Comparison of ENCODE assay signal across 1 fruit fly cellular context in the genomic region with DNA sequence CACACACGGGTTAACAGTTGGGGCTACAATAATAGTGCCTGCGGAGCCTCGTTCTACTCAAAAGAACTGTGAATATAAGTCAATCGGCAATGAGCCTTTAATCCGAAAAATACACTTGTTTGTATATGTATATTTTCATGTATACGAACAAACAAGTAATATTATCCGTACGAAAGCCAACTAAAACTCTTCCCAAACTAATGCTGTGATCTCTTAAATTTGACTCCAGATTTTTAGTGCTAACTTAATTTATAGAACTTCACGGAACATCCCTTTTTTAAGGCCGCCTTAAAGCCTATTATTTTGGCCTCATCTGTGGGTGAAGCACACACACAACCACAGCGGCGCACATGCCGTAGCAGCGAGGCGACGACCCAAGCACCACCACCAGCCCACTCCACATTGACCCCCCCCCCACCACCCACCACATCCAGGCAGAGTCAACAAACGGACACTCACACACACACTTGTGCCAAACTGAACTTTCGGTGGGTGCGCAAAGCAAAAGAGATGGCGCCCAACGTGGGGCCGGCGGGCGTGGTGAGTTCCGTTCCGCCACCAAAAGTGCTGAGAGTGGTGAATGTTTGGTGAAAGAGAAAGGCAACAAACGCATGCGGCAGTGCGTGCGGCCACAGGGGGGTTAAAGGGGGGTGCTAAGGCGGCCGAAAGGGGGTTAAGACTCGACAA.
A peak's percentile ranks its signal among the peaks of the same experiment; 100 is the strongest.
TF ChIP-seq lines count a peak whose summit lies in the region.

No protein-coding gene starts in this region.

TF ChIP-seq in whole organism, embryonic, 481 proteins besides CTCF, POLR2A, EP300 and RAD21 (continued from another document and continues in another):
- TF ChIP-seq hkb (optimal IDR thresholded peaks at IDR 0.05; lab: Kevin White, UChicago) = no peak
- TF ChIP-seq hkb (GFP tag; IDR thresholded peaks at IDR 0.05; lab: Robert Waterston, UW) = peak; percentile 82
- TF ChIP-seq Sin3A (optimal IDR thresholded peaks at IDR 0.05; lab: Kevin White, UChicago) = no peak
- TF ChIP-seq danr (GFP tag; IDR thresholded peaks at IDR 0.05; lab: Robert Waterston, UW) = peak; percentile 63
- TF ChIP-seq Usf (GFP tag; optimal IDR thresholded peaks at IDR 0.05; lab: Kevin White, UChicago) = peak; percentile 44
- TF ChIP-seq NfI (GFP tag; optimal IDR thresholded peaks at IDR 0.05; lab: Kevin White, UChicago) = peak; percentile 82
- peak; percentile 44 for TF ChIP-seq NC2α (GFP tag; optimal IDR thresholded peaks at IDR 0.05; lab: Kevin White, UChicago)
- peak; percentile 13 for TF ChIP-seq CG14965 (GFP tag; optimal IDR thresholded peaks at IDR 0.05; lab: Kevin White, UChicago; ENCODE audit: borderline replicate concordance)
- peak; percentile 43 for TF ChIP-seq CG12155 (GFP tag; optimal IDR thresholded peaks at IDR 0.05; lab: Kevin White, UChicago)
- TF ChIP-seq C15 (GFP tag; IDR thresholded peaks at IDR 0.05; lab: Robert Waterston, UW) = no peak
- TF ChIP-seq CG7357 (GFP tag; IDR thresholded peaks at IDR 0.05; lab: Robert Waterston, UW) = peak; percentile 62; the same call in 2 of the 3 replicates
- TF ChIP-seq CG7928 (GFP tag; optimal IDR thresholded peaks at IDR 0.05; lab: Kevin White, UChicago) = peak; percentile 7
- peak; percentile 67; the same call in 1 of the 2 replicates for TF ChIP-seq CG32532 (GFP tag; IDR thresholded peaks at IDR 0.05; lab: Robert Waterston, UW)
- TF ChIP-seq Ptx1 (GFP tag; IDR thresholded peaks at IDR 0.05; lab: Robert Waterston, UW) = peak; percentile 80
- peak; percentile 76 for TF ChIP-seq unpg (GFP tag; optimal IDR thresholded peaks at IDR 0.05; lab: Kevin White, UChicago)
- TF ChIP-seq sna (GFP tag; IDR thresholded peaks at IDR 0.05; lab: Robert Waterston, UW; ENCODE audit: partially characterized antibody) = 0 out of 2 replicates have a peak, but pooled peaks have one; percentile 33
- TF ChIP-seq MESR4 (GFP tag; optimal IDR thresholded peaks at IDR 0.05; lab: Kevin White, UChicago) = no peak
- peak; percentile 58; the same call in 1 of the 2 replicates for TF ChIP-seq Atf6 (GFP tag; IDR thresholded peaks at IDR 0.05; lab: Robert Waterston, UW)
- TF ChIP-seq luna (GFP tag; optimal IDR thresholded peaks at IDR 0.05; lab: Kevin White, UChicago) = no peak
- TF ChIP-seq CG2712 (tag; optimal IDR thresholded peaks at IDR 0.05; lab: Kevin White, UChicago) = peak; percentile 89
- TF ChIP-seq sim (GFP tag; IDR thresholded peaks at IDR 0.05; lab: Robert Waterston, UW) = peak; percentile 13; the same call in 1 of the 2 replicates
- peak; percentile 57 for TF ChIP-seq NC2β (GFP tag; optimal IDR thresholded peaks at IDR 0.05; lab: Kevin White, UChicago)
- peak in 1 of 2 experiments; percentile 84 for TF ChIP-seq Eip74EF (GFP tag; optimal IDR thresholded peaks at IDR 0.05; lab: Kevin White, UChicago)
- TF ChIP-seq croc (GFP tag; conservative IDR thresholded peaks at IDR 0.05; lab: Robert Waterston, UW) = peak; percentile 53; the same call in 1 of the 3 replicates
- no peak for TF ChIP-seq Lpt (GFP tag; optimal IDR thresholded peaks at IDR 0.05; lab: Kevin White, UChicago)
- peak; percentile 49 for TF ChIP-seq HmgZ (tag; optimal IDR thresholded peaks at IDR 0.05; lab: Kevin White, UChicago)
- TF ChIP-seq CG6765 (GFP tag; optimal IDR thresholded peaks at IDR 0.05; lab: Kevin White, UChicago) = no peak
- TF ChIP-seq CG31441 (GFP tag; IDR thresholded peaks at IDR 0.05; lab: Robert Waterston, UW) = peak; percentile 87
- no peak for TF ChIP-seq Tbp (GFP tag; optimal IDR thresholded peaks at IDR 0.05; lab: Kevin White, UChicago)
- TF ChIP-seq z (GFP tag; IDR thresholded peaks at IDR 0.05; lab: Robert Waterston, UW) = no peak
- peak; percentile 40 for TF ChIP-seq CG3838 (GFP tag; optimal IDR thresholded peaks at IDR 0.05; lab: Kevin White, UChicago)
- TF ChIP-seq eve (GFP tag; optimal IDR thresholded peaks at IDR 0.05; lab: Kevin White, UChicago) = peak in 1 of 2 experiments; percentile 95
- TF ChIP-seq ab (GFP tag; optimal IDR thresholded peaks at IDR 0.05; lab: Kevin White, UChicago) = peak; percentile 42
- no peak for TF ChIP-seq p53 (GFP tag; optimal IDR thresholded peaks at IDR 0.05; lab: Kevin White, UChicago)
- peak; percentile 98 for TF ChIP-seq CG17361 (GFP tag; IDR thresholded peaks at IDR 0.05; lab: Robert Waterston, UW)
- no peak for TF ChIP-seq Dfd (GFP tag; optimal IDR thresholded peaks at IDR 0.05; lab: Kevin White, UChicago)
- TF ChIP-seq stwl (tag; optimal IDR thresholded peaks at IDR 0.05; lab: Kevin White, UChicago) = no peak
- TF ChIP-seq CG12104 (GFP tag; optimal IDR thresholded peaks at IDR 0.05; lab: Kevin White, UChicago) = peak; percentile 77
- TF ChIP-seq fd64A (GFP tag; optimal IDR thresholded peaks at IDR 0.05; lab: Kevin White, UChicago) = peak; percentile 79
- no peak for TF ChIP-seq CG10959 (GFP tag; IDR thresholded peaks at IDR 0.05; lab: Robert Waterston, UW)
- TF ChIP-seq CG15011 (GFP tag; optimal IDR thresholded peaks at IDR 0.05; lab: Kevin White, UChicago) = peak; percentile 86
- TF ChIP-seq Hmx (GFP tag; optimal IDR thresholded peaks at IDR 0.05; lab: Kevin White, UChicago) = no peak
- TF ChIP-seq Hey (tag; optimal IDR thresholded peaks at IDR 0.05; lab: Kevin White, UChicago) = no peak
- TF ChIP-seq CG32767 (GFP tag; IDR thresholded peaks at IDR 0.05; lab: Robert Waterston, UW) = peak; percentile 83
- peak; percentile 70 for TF ChIP-seq kni (GFP tag; optimal IDR thresholded peaks at IDR 0.05; lab: Kevin White, UChicago)
- peak; percentile 87 for TF ChIP-seq Hand (GFP tag; optimal IDR thresholded peaks at IDR 0.05; lab: Kevin White, UChicago)
- peak; percentile 35 for TF ChIP-seq Sry-β (GFP tag; optimal IDR thresholded peaks at IDR 0.05; lab: Kevin White, UChicago)
- peak; percentile 62 for TF ChIP-seq CG10366 (GFP tag; IDR thresholded peaks at IDR 0.05; lab: Robert Waterston, UW)
- TF ChIP-seq zfh2 (GFP tag; optimal IDR thresholded peaks at IDR 0.05; lab: Kevin White, UChicago) = peak; percentile 34
- peak; percentile 82 for TF ChIP-seq CG17568 (GFP tag; optimal IDR thresholded peaks at IDR 0.05; lab: Kevin White, UChicago)
- TF ChIP-seq esg (GFP tag; conservative IDR thresholded peaks at IDR 0.05; lab: Robert Waterston, UW) = peak; percentile 66
- peak; percentile 43 for TF ChIP-seq nom (GFP tag; optimal IDR thresholded peaks at IDR 0.05; lab: Kevin White, UChicago)
- no peak for TF ChIP-seq zen2 (GFP tag; IDR thresholded peaks at IDR 0.05; lab: Robert Waterston, UW; ENCODE audit: partially characterized antibody)
- TF ChIP-seq CG11723 (GFP tag; optimal IDR thresholded peaks at IDR 0.05; lab: Kevin White, UChicago) = peak; percentile 79
- peak; percentile 35 for TF ChIP-seq CG30020 (tag; optimal IDR thresholded peaks at IDR 0.05; lab: Kevin White, UChicago)
- TF ChIP-seq jing (GFP tag; optimal IDR thresholded peaks at IDR 0.05; lab: Kevin White, UChicago) = peak; percentile 56
- peak; percentile 78 for TF ChIP-seq CG10543 (GFP tag; optimal IDR thresholded peaks at IDR 0.05; lab: Kevin White, UChicago)
- TF ChIP-seq MBD-R2 (GFP tag; IDR thresholded peaks at IDR 0.05; lab: Robert Waterston, UW) = no peak
- TF ChIP-seq caup (GFP tag; optimal IDR thresholded peaks at IDR 0.05; lab: Kevin White, UChicago; ENCODE audit: severe bottlenecking) = peak; percentile 76
- TF ChIP-seq Hr51 (GFP tag; optimal IDR thresholded peaks at IDR 0.05; lab: Kevin White, UChicago) = peak; percentile 25 to 90
- no peak for TF ChIP-seq CG1024 (GFP tag; IDR thresholded peaks at IDR 0.05; lab: Robert Waterston, UW)
- peak; percentile 22 for TF ChIP-seq ash1 (GFP tag; optimal IDR thresholded peaks at IDR 0.05; lab: Kevin White, UChicago)
- TF ChIP-seq sisA (GFP tag; IDR thresholded peaks at IDR 0.05; lab: Robert Waterston, UW) = peak; percentile 72
- peak; percentile 60 for TF ChIP-seq HLH3B (GFP tag; IDR thresholded peaks at IDR 0.05; lab: Robert Waterston, UW)
- peak; percentile 80 for TF ChIP-seq CG5180 (GFP tag; optimal IDR thresholded peaks at IDR 0.05; lab: Kevin White, UChicago)
- TF ChIP-seq gem (tag; optimal IDR thresholded peaks at IDR 0.05; lab: Kevin White, UChicago) = peak; percentile 91
- peak; percentile 14 for TF ChIP-seq CG9797 (GFP tag; optimal IDR thresholded peaks at IDR 0.05; lab: Kevin White, UChicago)
- TF ChIP-seq CG15514 (GFP tag; optimal IDR thresholded peaks at IDR 0.05; lab: Kevin White, UChicago) = peak; percentile 63
- TF ChIP-seq CG15601 (tag; optimal IDR thresholded peaks at IDR 0.05; lab: Kevin White, UChicago) = peak; percentile 83
- TF ChIP-seq chinmo (GFP tag; IDR thresholded peaks at IDR 0.05; lab: Robert Waterston, UW; ENCODE audit: partially characterized antibody) = 0 out of 4 replicates have a peak, but pooled peaks have one; percentile 72
- TF ChIP-seq Adf1 (GFP tag; IDR thresholded peaks at IDR 0.05; lab: Robert Waterston, UW) = peak; percentile 48
- peak; percentile 22; the same call in 1 of the 2 replicates for TF ChIP-seq Scr (GFP tag; IDR thresholded peaks at IDR 0.05; lab: Robert Waterston, UW; ENCODE audit: partially characterized antibody)
- peak; percentile 46 for TF ChIP-seq CG4854 (GFP tag; optimal IDR thresholded peaks at IDR 0.05; lab: Kevin White, UChicago)
- TF ChIP-seq CG1647 (GFP tag; optimal IDR thresholded peaks at IDR 0.05; lab: Kevin White, UChicago) = peak; percentile 54
- TF ChIP-seq CG4820 (GFP tag; optimal IDR thresholded peaks at IDR 0.05; lab: Kevin White, UChicago) = peak; percentile 64
- TF ChIP-seq D (optimal IDR thresholded peaks at IDR 0.05; lab: Kevin White, UChicago) = no peak
- peak; percentile 3 for TF ChIP-seq D (GFP tag; optimal IDR thresholded peaks at IDR 0.05; lab: Kevin White, UChicago)
- peak; percentile 33 for TF ChIP-seq CG15696 (tag; optimal IDR thresholded peaks at IDR 0.05; lab: Kevin White, UChicago)
- peak; percentile 93 for TF ChIP-seq CG2678 (tag; optimal IDR thresholded peaks at IDR 0.05; lab: Kevin White, UChicago)
- no peak for TF ChIP-seq ham (GFP tag; IDR thresholded peaks at IDR 0.05; lab: Robert Waterston, UW)
- peak; percentile 50 for TF ChIP-seq CG13894 (tag; optimal IDR thresholded peaks at IDR 0.05; lab: Kevin White, UChicago)
- no peak for TF ChIP-seq pan (optimal IDR thresholded peaks at IDR 0.05; lab: Kevin White, UChicago)
- peak in 1 of 2 experiments; percentile 72 for TF ChIP-seq pan (GFP tag; optimal IDR thresholded peaks at IDR 0.05 in 1 of 2, IDR thresholded peaks at IDR 0.05 in 1 of 2)
- peak; percentile 79 for TF ChIP-seq Drgx (GFP tag; IDR thresholded peaks at IDR 0.05; lab: Robert Waterston, UW)
- peak; percentile 52; the same call in 1 of the 3 replicates for TF ChIP-seq Optix (GFP tag; IDR thresholded peaks at IDR 0.05; lab: Robert Waterston, UW)
- TF ChIP-seq cg (GFP tag; optimal IDR thresholded peaks at IDR 0.05; lab: Kevin White, UChicago) = peak; percentile 77
- TF ChIP-seq Hr3 (GFP tag; optimal IDR thresholded peaks at IDR 0.05; lab: Kevin White, UChicago) = peak; percentile 76
- peak; percentile 89 for TF ChIP-seq CG15269 (tag; optimal IDR thresholded peaks at IDR 0.05; lab: Kevin White, UChicago)
- peak; percentile 68 for TF ChIP-seq dm (GFP tag; optimal IDR thresholded peaks at IDR 0.05; lab: Kevin White, UChicago)
- no peak for TF ChIP-seq CG8478 (optimal IDR thresholded peaks at IDR 0.05; lab: Kevin White, UChicago)
- TF ChIP-seq CG4404 (GFP tag; IDR thresholded peaks at IDR 0.05; lab: Robert Waterston, UW) = peak; percentile 35
- TF ChIP-seq CG7271 (tag; optimal IDR thresholded peaks at IDR 0.05; lab: Kevin White, UChicago) = no peak
- peak; percentile 14; the same call in 1 of the 2 replicates for TF ChIP-seq ttk (GFP tag; IDR thresholded peaks at IDR 0.05; lab: Robert Waterston, UW)
- peak; percentile 73 for TF ChIP-seq CG2875 (GFP tag; optimal IDR thresholded peaks at IDR 0.05; lab: Kevin White, UChicago)
- TF ChIP-seq CG7745 (tag; optimal IDR thresholded peaks at IDR 0.05; lab: Kevin White, UChicago) = no peak
- peak; percentile 78 for TF ChIP-seq CG6683 (GFP tag; optimal IDR thresholded peaks at IDR 0.05; lab: Kevin White, UChicago)
- peak; percentile 50 for TF ChIP-seq Side (GFP tag; optimal IDR thresholded peaks at IDR 0.05; lab: Kevin White, UChicago)
- TF ChIP-seq CG8765 (GFP tag; IDR thresholded peaks at IDR 0.05; lab: Robert Waterston, UW) = 0 out of 2 replicates have a peak, but pooled peaks have one; percentile 27
- TF ChIP-seq CG11398 (GFP tag; optimal IDR thresholded peaks at IDR 0.05; lab: Kevin White, UChicago) = peak; percentile 48
- peak; percentile 79 for TF ChIP-seq ind (GFP tag; optimal IDR thresholded peaks at IDR 0.05; lab: Kevin White, UChicago)
- peak; percentile 73 for TF ChIP-seq nerfin-1 (tag; optimal IDR thresholded peaks at IDR 0.05; lab: Kevin White, UChicago)
- peak; percentile 18 for TF ChIP-seq Ets97D (GFP tag; optimal IDR thresholded peaks at IDR 0.05; lab: Kevin White, UChicago)
- TF ChIP-seq tll (GFP tag; optimal IDR thresholded peaks at IDR 0.05; lab: Kevin White, UChicago) = no peak
- TF ChIP-seq CG4707 (GFP tag; optimal IDR thresholded peaks at IDR 0.05; lab: Kevin White, UChicago) = peak; percentile 55
- no peak for TF ChIP-seq sens-2 (GFP tag; IDR thresholded peaks at IDR 0.05; lab: Robert Waterston, UW)
- TF ChIP-seq CG10565 (GFP tag; optimal IDR thresholded peaks at IDR 0.05; lab: Kevin White, UChicago) = no peak
- no peak; the same call in 2 of the 3 replicates for TF ChIP-seq gce (GFP tag; IDR thresholded peaks at IDR 0.05; lab: Robert Waterston, UW)
- TF ChIP-seq jumu (GFP tag; optimal IDR thresholded peaks at IDR 0.05; lab: Kevin White, UChicago) = peak; percentile 63
- no peak for TF ChIP-seq otp (GFP tag; IDR thresholded peaks at IDR 0.05; lab: Robert Waterston, UW)
- TF ChIP-seq ssp (GFP tag; IDR thresholded peaks at IDR 0.05; lab: Robert Waterston, UW) = peak; percentile 34; the same call in 1 of the 2 replicates
- TF ChIP-seq CG17359 (tag; optimal IDR thresholded peaks at IDR 0.05; lab: Kevin White, UChicago) = peak; percentile 83
- TF ChIP-seq CG18011 (GFP tag; optimal IDR thresholded peaks at IDR 0.05; lab: Kevin White, UChicago) = peak; percentile 70
- peak; percentile 81 for TF ChIP-seq CG17186 (GFP tag; optimal IDR thresholded peaks at IDR 0.05; lab: Kevin White, UChicago)
- peak; percentile 36 for TF ChIP-seq Atf3 (GFP tag; optimal IDR thresholded peaks at IDR 0.05; lab: Kevin White, UChicago)
- 0 out of 2 replicates have a peak, but pooled peaks have one; percentile 41 for TF ChIP-seq CG6272 (GFP tag; IDR thresholded peaks at IDR 0.05; lab: Robert Waterston, UW)
- TF ChIP-seq sens (GFP tag; lab: Kevin White, UChicago) = peak; percentile 96
- TF ChIP-seq CG16813 (GFP tag; IDR thresholded peaks at IDR 0.05; lab: Robert Waterston, UW; ENCODE audit: partially characterized antibody) = no peak
- peak; percentile 68 for TF ChIP-seq CG16863 (GFP tag; optimal IDR thresholded peaks at IDR 0.05; lab: Kevin White, UChicago)
- TF ChIP-seq vfl (GFP tag; optimal IDR thresholded peaks at IDR 0.05; lab: Kevin White, UChicago) = peak; percentile 32
- TF ChIP-seq CG12659 (GFP tag; optimal IDR thresholded peaks at IDR 0.05; lab: Kevin White, UChicago) = peak; percentile 88
